Worm (Caenorhabditis elegans) whole organism, late embryonic: ENCODE measurements around the gene F58B3.4.

ENCODE experiments used
- C08G9.2 ChIP-seq: sonication (generic microtip); optimal IDR thresholded peaks from 2 replicates; lab custom pipeline; 2016; ENCODE audit warnings: mild to moderate bottlenecking, missing genetic modification characterization, moderate library complexity, missing compliant biosample characterization
- F13H6.1 ChIP-seq: sonication (generic microtip); optimal IDR thresholded peaks from 2 replicates; lab custom pipeline; 2016; ENCODE audit warnings: missing genetic modification characterization, missing compliant biosample characterization
- K09A11.1 ChIP-seq: sonication (generic microtip); optimal IDR thresholded peaks from 2 replicates; lab custom pipeline; 2017; ENCODE audit warnings: antibody characterized with exemption, mild to moderate bottlenecking, missing genetic modification characterization, missing compliant biosample characterization; ENCODE audit not compliant: insufficient read depth
- T23F11.4 ChIP-seq: fragments of 200-800 bp; sonication (Bioruptor generic); optimal IDR thresholded peaks from 2 replicates; lab custom pipeline; 2018; ENCODE audit warnings: mild to moderate bottlenecking, missing genetic modification characterization, missing compliant biosample characterization
- Y22D7AL.16 ChIP-seq: sonication (generic microtip); optimal IDR thresholded peaks from 2 replicates; lab custom pipeline; 2016; ENCODE audit warnings: missing genetic modification characterization, missing compliant biosample characterization
- ceh-14 ChIP-seq: sonication (generic microtip); optimal IDR thresholded peaks from 2 replicates; lab custom pipeline; 2016; ENCODE audit warnings: missing genotype, missing genetic modification characterization, missing compliant biosample characterization
- ceh-19 ChIP-seq: fragments of 200-800 bp; sonication (Bioruptor generic); optimal IDR thresholded peaks from 2 replicates; lab custom pipeline; 2018; ENCODE audit warnings: mild to moderate bottlenecking, missing genetic modification characterization, missing compliant biosample characterization
- ceh-45 ChIP-seq: fragments of 200-800 bp; sonication (Bioruptor generic); IDR thresholded peaks from 2 replicates; pipeline ENCODE4 v1.3.6; 2022; ENCODE audit warnings: missing genetic modification reagents, missing genetic modification characterization, missing compliant biosample characterization
- ceh-9 ChIP-seq: sonication (generic microtip); optimal IDR thresholded peaks from 2 replicates; lab custom pipeline; 2016; ENCODE audit warnings: mild to moderate bottlenecking, missing genetic modification characterization, inconsistent platforms, missing compliant biosample characterization
- che-1 ChIP-seq: sonication (generic microtip); optimal IDR thresholded peaks from 2 replicates; lab custom pipeline; 2016; ENCODE audit warnings: mild to moderate bottlenecking, missing genetic modification characterization, missing compliant biosample characterization
- elt-2 ChIP-seq: sonication (generic microtip); optimal IDR thresholded peaks from 2 replicates; lab custom pipeline; 2016; ENCODE audit warnings: missing genetic modification reagents, missing genetic modification characterization, missing compliant biosample characterization
- elt-4 ChIP-seq: sonication (generic microtip); optimal IDR thresholded peaks from 2 replicates; lab custom pipeline; 2016; ENCODE audit warnings: missing genetic modification characterization, missing compliant biosample characterization
- eyg-1 ChIP-seq: sonication (generic microtip); optimal IDR thresholded peaks from 2 replicates; lab custom pipeline; 2016; ENCODE audit warnings: missing genotype, missing genetic modification characterization, missing compliant biosample characterization
- fkh-6 ChIP-seq: sonication (generic microtip); optimal IDR thresholded peaks from 2 replicates; lab custom pipeline; 2016; ENCODE audit warnings: missing genetic modification characterization, missing compliant biosample characterization
- gmeb-2 ChIP-seq: sonication (generic microtip); optimal IDR thresholded peaks from 2 replicates; lab custom pipeline; 2016; ENCODE audit warnings: missing genetic modification characterization, inconsistent platforms, missing compliant biosample characterization
- hlh-13 ChIP-seq: fragments of 200-800 bp; sonication (Bioruptor generic); optimal IDR thresholded peaks from 2 replicates; lab custom pipeline; 2018; ENCODE audit warnings: mild to moderate bottlenecking, missing genetic modification characterization, missing compliant biosample characterization
- hlh-8 ChIP-seq: sonication (generic microtip); optimal IDR thresholded peaks from 2 replicates; lab custom pipeline; 2016; ENCODE audit warnings: missing genotype, missing genetic modification characterization, missing compliant biosample characterization
- lim-6 ChIP-seq: sonication (generic microtip); optimal IDR thresholded peaks from 2 replicates; lab custom pipeline; 2016; ENCODE audit warnings: missing genetic modification characterization, missing compliant biosample characterization
- nfya-1 ChIP-seq: sonication (generic microtip); optimal IDR thresholded peaks from 2 replicates; lab custom pipeline; 2017; ENCODE audit warnings: missing genetic modification characterization, mild to moderate bottlenecking, missing compliant biosample characterization, antibody characterized with exemption, moderate library complexity
- nhr-11 ChIP-seq: fragments of 150-350 bp; optimal IDR thresholded peaks from 2 replicates; lab custom pipeline; 2014; ENCODE audit warnings: missing biosample characterization, missing genetic modification characterization
- nhr-232 ChIP-seq: sonication (generic microtip); optimal IDR thresholded peaks from 2 replicates; lab custom pipeline; 2016; ENCODE audit warnings: missing genetic modification characterization, missing compliant biosample characterization
- npax-4 ChIP-seq: sonication (generic microtip); optimal IDR thresholded peaks from 2 replicates; lab custom pipeline; 2016; ENCODE audit warnings: missing genetic modification characterization, missing compliant biosample characterization
- pag-3 ChIP-seq: sonication (generic microtip); optimal IDR thresholded peaks from 2 replicates; lab custom pipeline; 2016; ENCODE audit warnings: missing compliant biosample characterization, missing genetic modification characterization, borderline replicate concordance
- pat-9 ChIP-seq: fragments of 200-800 bp; sonication (Bioruptor generic); optimal IDR thresholded peaks from 2 replicates; lab custom pipeline; 2018; ENCODE audit warnings: mild to moderate bottlenecking, missing genetic modification characterization, moderate library complexity, missing compliant biosample characterization
- pax-1 ChIP-seq: fragments of 150-350 bp; optimal IDR thresholded peaks from 2 replicates; lab custom pipeline; 2014; ENCODE audit warnings: missing biosample characterization, missing genetic modification characterization
- pha-2 ChIP-seq: sonication (generic microtip); optimal IDR thresholded peaks from 2 replicates; lab custom pipeline; 2017; ENCODE audit warnings: mild to moderate bottlenecking, missing genetic modification characterization, missing compliant biosample characterization
- pros-1 ChIP-seq: fragments of 150-350 bp; optimal IDR thresholded peaks from 2 replicates; lab custom pipeline; 2014; ENCODE audit warnings: missing biosample characterization, missing genetic modification reagents, missing genetic modification characterization
- sdc-2 ChIP-seq: sonication (generic microtip); optimal IDR thresholded peaks from 2 replicates; lab custom pipeline; 2016; ENCODE audit warnings: missing genotype, missing genetic modification characterization, missing compliant biosample characterization
- sox-2 ChIP-seq: fragments of 200-800 bp; sonication (Bioruptor generic); IDR thresholded peaks from 2 replicates; pipeline ENCODE4 v1.3.6; 2022; ENCODE audit warnings: missing genetic modification reagents, missing genetic modification characterization, missing compliant biosample characterization
- tbx-2 ChIP-seq: sonication (generic microtip); optimal IDR thresholded peaks from 2 replicates; lab custom pipeline; 2016; ENCODE audit warnings: missing genetic modification characterization, missing compliant biosample characterization
- tbx-7 ChIP-seq: sonication (generic microtip); optimal IDR thresholded peaks from 2 replicates; lab custom pipeline; 2016; ENCODE audit warnings: missing genotype, missing genetic modification characterization, missing compliant biosample characterization
- unc-3 ChIP-seq, 2 experiments: fragments of 200-800 bp in 1 of 2; sonication (Bioruptor generic) in 1 of 2; sonication (generic microtip) in 1 of 2; conservative IDR thresholded peaks in 1 of 2; optimal IDR thresholded peaks in 1 of 2; 2 replicates each; pipeline versions ENCODE4 v1.3.6 to Lab custom; 2016 to 2022; ENCODE audit warnings: missing compliant biosample characterization in 2 of 2, missing genetic modification characterization in 2 of 2, missing genetic modification reagents in 1 of 2
- unc-55 ChIP-seq: sonication (generic microtip); optimal IDR thresholded peaks from 2 replicates; lab custom pipeline; 2017; ENCODE audit warnings: missing biosample characterization, missing genetic modification reagents, missing genetic modification characterization
- zip-5 ChIP-seq: sonication (generic microtip); optimal IDR thresholded peaks from 2 replicates; lab custom pipeline; 2016; ENCODE audit warnings: missing genetic modification characterization, missing compliant biosample characterization
- ztf-16 ChIP-seq: sonication (generic microtip); optimal IDR thresholded peaks from 2 replicates; lab custom pipeline; 2017; ENCODE audit warnings: missing genetic modification characterization, missing compliant biosample characterization

The F58B3.4 gene

ce11 chrIV:11643829-11644228 lies 12.2 kb upstream of the F58B3.4 start, which contains the start of gene prx-2:
prx-2 (plus strand) TSS chrIV:11644129.
- TF ChIP-seq tbx-7, result no peak
- TF ChIP-seq pros-1 (tag; lab: Kevin White, UChicago), result no peak
- no peak for TF ChIP-seq zip-5 (tag; lab: Kevin White, UChicago)
- no peak for TF ChIP-seq elt-4
- TF ChIP-seq C08G9.2 (tag; lab: Kevin White, UChicago), result no peak
- no peak for TF ChIP-seq pax-1 (tag; lab: Kevin White, UChicago)
- TF ChIP-seq fkh-6 (tag; lab: Kevin White, UChicago), result no peak
- no peak for TF ChIP-seq hlh-13 (GFP tag; lab: Kevin White, UChicago)
- TF ChIP-seq nhr-11 (tag; lab: Kevin White, UChicago), result no peak
- TF ChIP-seq che-1 (tag; lab: Kevin White, UChicago), result no peak
- no peak for TF ChIP-seq sox-2 (GFP tag; lab: Robert Waterston, UW)
- no peak for TF ChIP-seq lim-6 (tag; lab: Kevin White, UChicago)
- TF ChIP-seq npax-4, result no peak
- no peak for TF ChIP-seq unc-55 (GFP tag; lab: Kevin White, UChicago)
- no peak for TF ChIP-seq gmeb-2 (tag; lab: Kevin White, UChicago)
- no peak for TF ChIP-seq sdc-2
- TF ChIP-seq ceh-45 (GFP tag; lab: Robert Waterston, UW), result no peak
- TF ChIP-seq, all 69 proteins: peak for 0

DNA sequence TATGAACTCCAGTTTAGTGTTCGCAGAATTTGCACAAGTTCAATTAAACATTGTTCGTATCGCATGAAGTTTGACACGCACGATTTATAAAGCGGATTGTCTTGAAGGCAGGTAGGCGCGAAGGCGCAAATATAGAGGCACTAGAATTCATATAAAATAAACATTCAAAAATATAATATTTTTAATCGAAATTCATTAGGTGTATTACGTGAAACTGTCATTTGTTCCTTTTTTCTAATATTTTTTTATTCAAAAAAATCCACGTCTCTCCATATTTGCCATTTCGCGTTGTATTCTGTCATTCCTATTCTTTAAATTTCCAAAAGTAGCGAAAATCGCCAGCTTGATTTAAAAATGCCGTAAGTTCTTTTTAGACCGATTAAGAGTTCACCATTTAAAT lies 10.2 kb upstream of the F58B3.4 start, which contains the start of gene ZK809.1:
Gene ZK809.1, plus strand, starts transcription at position 301 of the 400 bp plus-strand sequence.
- TF ChIP-seq ceh-9 (tag; lab: Kevin White, UChicago), result no peak
- no peak for TF ChIP-seq nfya-1 (tag; lab: Kevin White, UChicago)
- no peak for TF ChIP-seq F13H6.1
- TF ChIP-seq npax-4, result no peak
- no peak for TF ChIP-seq ceh-19
- TF ChIP-seq elt-4, result no peak
- TF ChIP-seq ztf-16 (tag; lab: Kevin White, UChicago), result no peak
- TF ChIP-seq T23F11.4 (GFP tag; lab: Kevin White, UChicago), result no peak
- TF ChIP-seq Y22D7AL.16 (tag; lab: Kevin White, UChicago), result no peak
- TF ChIP-seq pag-3 (tag; lab: Kevin White, UChicago), result no peak
- no peak for TF ChIP-seq K09A11.1 (tag; lab: Kevin White, UChicago)
- TF ChIP-seq ceh-14 (tag; lab: Kevin White, UChicago), result no peak
- TF ChIP-seq eyg-1 (tag; lab: Kevin White, UChicago), result no peak
- TF ChIP-seq nhr-11 (tag; lab: Kevin White, UChicago), result no peak
- no peak for TF ChIP-seq nhr-232 (tag; lab: Kevin White, UChicago)
- TF ChIP-seq hlh-13 (GFP tag; lab: Kevin White, UChicago), result no peak
- TF ChIP-seq unc-3 (GFP tag; conservative IDR thresholded peaks at IDR 0.05; lab: Robert Waterston, UW), result no peak
- no peak for TF ChIP-seq unc-3 (tag; optimal IDR thresholded peaks at IDR 0.05; lab: Kevin White, UChicago)
- no peak for TF ChIP-seq lim-6 (tag; lab: Kevin White, UChicago)
- no peak for TF ChIP-seq pat-9 (tag; lab: Kevin White, UChicago)
- no peak for TF ChIP-seq pha-2

DNA sequence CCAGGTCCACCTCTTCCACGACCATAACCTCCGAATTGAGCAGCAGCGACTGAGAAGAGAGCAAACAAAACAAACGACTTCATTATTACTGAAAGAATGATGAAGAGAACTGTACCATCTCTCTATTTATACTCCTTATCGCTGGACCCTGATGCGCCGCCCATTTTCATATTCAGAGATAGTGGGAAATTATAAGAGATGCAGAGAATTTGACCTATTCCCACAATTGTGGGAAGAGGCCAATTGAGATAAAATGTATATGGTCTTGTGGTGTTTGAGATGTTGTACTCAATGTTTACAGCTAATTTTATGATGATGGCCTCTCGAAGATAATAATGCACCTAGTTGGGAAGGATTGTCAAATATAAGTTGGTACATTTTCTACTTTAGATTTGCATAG lies 9.3 kb upstream of the F58B3.4 start, which contains the start of gene ttr-50:
Gene ttr-50, minus strand, starts transcription at position 101 of the 400 bp plus-strand sequence.
- TF ChIP-seq elt-2 (tag; lab: Kevin White, UChicago) (peak; percentile 71), ceh-45 (GFP tag; lab: Robert Waterston, UW) (no peak)

- TF ChIP-seq tbx-2 (tag; lab: Kevin White, UChicago) (no peak), hlh-8 (tag; lab: Kevin White, UChicago) (no peak), fkh-6 (tag; lab: Kevin White, UChicago) (no peak)
Measured at ce11 chrIV:11638016-11638415, 6.4 kb upstream of the F58B3.4 start, which contains the start of gene rbm-17. rbm-17 (plus strand) TSS chrIV:11638316.
